Fruit fly (Drosophila melanogaster): ENCODE measurements around the gene CG45428.
A peak's percentile ranks its signal among the peaks of the same experiment; 100 is the strongest.

dm6 chr3L:22837651-22838614, 1.1 kb upstream of the CG45428 start:
- TF ChIP-seq fd85E (GFP tag; optimal IDR thresholded peaks at IDR 0.05) (no peak), Lpt (GFP tag; optimal IDR thresholded peaks at IDR 0.05) (peak; percentile 19), CG32006 (GFP tag; optimal IDR thresholded peaks at IDR 0.05) (peak; percentile 11), net (GFP tag; optimal IDR thresholded peaks at IDR 0.05) (peak; percentile 30), OdsH (GFP tag; optimal IDR thresholded peaks at IDR 0.05) (no peak), dac (GFP tag; optimal IDR thresholded peaks at IDR 0.05) (no peak), Hr39 (GFP tag; optimal IDR thresholded peaks at IDR 0.05) (no peak), Ets21C (GFP tag; optimal IDR thresholded peaks at IDR 0.05) (no peak), CG8632 (GFP tag; optimal IDR thresholded peaks at IDR 0.05) (no peak), Eip75B (GFP tag; optimal IDR thresholded peaks at IDR 0.05) (no peak), Sox15 (GFP tag; optimal IDR thresholded peaks at IDR 0.05) (no peak), Met (GFP tag; optimal IDR thresholded peaks at IDR 0.05) (no peak)
